Worm (Caenorhabditis elegans) whole organism, L3 larva: ENCODE data around the gene F49E2.5.

Experiments used
- R02D3.7 ChIP-seq: fragments of 150-350 bp; optimal IDR thresholded peaks from 2 replicates; lab custom pipeline; 2014; ENCODE audit warnings: missing biosample characterization, missing genetic modification characterization
- ZK546.5 ChIP-seq: sonication (generic microtip); optimal IDR thresholded peaks from 2 replicates; lab custom pipeline; 2017; ENCODE audit warnings: missing biosample characterization, missing genetic modification characterization
- ama-1 ChIP-seq: fragments of 150-350 bp; optimal IDR thresholded peaks from 2 replicates; lab custom pipeline; 2018
- ceh-16 ChIP-seq: sonication (generic microtip); optimal IDR thresholded peaks from 2 replicates; lab custom pipeline; 2017; ENCODE audit warnings: missing biosample characterization, missing genetic modification characterization
- ceh-28 ChIP-seq: fragments of 150-350 bp; optimal IDR thresholded peaks from 2 replicates; lab custom pipeline; 2014; ENCODE audit warnings: missing biosample characterization, missing genetic modification reagents, missing genetic modification characterization
- ceh-82 ChIP-seq: fragments of 150-350 bp; optimal IDR thresholded peaks from 2 replicates; lab custom pipeline; 2014; ENCODE audit warnings: missing biosample characterization, missing genetic modification characterization
- egl-27 ChIP-seq: sonication (generic microtip); optimal IDR thresholded peaks from 4 replicates; lab custom pipeline; 2017; ENCODE audit warnings: missing biosample characterization, missing genetic modification reagents, missing genetic modification characterization
- egl-5 ChIP-seq: fragments of 150-350 bp; optimal IDR thresholded peaks from 2 replicates; lab custom pipeline; 2017; ENCODE audit warnings: missing biosample characterization, missing genetic modification reagents, missing genetic modification characterization, inconsistent platforms
- elt-1 ChIP-seq: fragments of 150-350 bp; optimal IDR thresholded peaks from 2 replicates; lab custom pipeline; 2014; ENCODE audit warnings: missing biosample characterization, missing genetic modification characterization
- elt-2 ChIP-seq: sonication (generic microtip); optimal IDR thresholded peaks from 2 replicates; lab custom pipeline; 2016; ENCODE audit warnings: missing genetic modification reagents, mild to moderate bottlenecking, missing genetic modification characterization, missing compliant biosample characterization
- elt-3 ChIP-seq, 3 experiments: fragments of 150-350 bp in 1 of 3; sonication (generic microtip) in 2 of 3; optimal IDR thresholded peaks; 2 replicates in 2 of 3; 4 replicates in 1 of 3; lab custom pipeline; 2014 to 2017; ENCODE audit warnings: missing biosample characterization in 3 of 3, missing genetic modification characterization in 3 of 3
- eor-1 ChIP-seq, 2 experiments: fragments of 150-350 bp; optimal IDR thresholded peaks; 2 replicates each; lab custom pipeline; 2014 to 2018; ENCODE audit warnings: missing biosample characterization in 2 of 2, missing genetic modification characterization in 2 of 2
- fos-1 ChIP-seq: fragments of 150-350 bp; optimal IDR thresholded peaks from 2 replicates; lab custom pipeline; 2014; ENCODE audit warnings: missing biosample characterization, missing genetic modification characterization
- jun-1 ChIP-seq: fragments of 150-350 bp; optimal IDR thresholded peaks from 2 replicates; lab custom pipeline; 2014; ENCODE audit warnings: missing biosample characterization, missing genetic modification reagents, missing genetic modification characterization
- lin-39 ChIP-seq: fragments of 150-350 bp; optimal IDR thresholded peaks from 2 replicates; lab custom pipeline; 2018; ENCODE audit warnings: missing biosample characterization, missing genetic modification reagents, missing genetic modification characterization
- lsy-12 ChIP-seq: sonication (generic microtip); optimal IDR thresholded peaks from 2 replicates; lab custom pipeline; 2016; ENCODE audit warnings: mild to moderate bottlenecking, missing genetic modification characterization, missing compliant biosample characterization
- mdl-1 ChIP-seq: fragments of 150-350 bp; optimal IDR thresholded peaks from 2 replicates; lab custom pipeline; 2014; ENCODE audit warnings: missing biosample characterization, missing genetic modification characterization
- mml-1 ChIP-seq: fragments of 150-350 bp; sonication (generic microtip); optimal IDR thresholded peaks from 3 replicates; lab custom pipeline; 2014; ENCODE audit warnings: missing biosample characterization, missing genetic modification characterization
- nfya-1 ChIP-seq: sonication (generic microtip); optimal IDR thresholded peaks from 2 replicates; lab custom pipeline; 2017; ENCODE audit warnings: missing genetic modification characterization, mild to moderate bottlenecking, missing compliant biosample characterization, antibody characterized with exemption, moderate library complexity; ENCODE audit not compliant: insufficient read depth
- nhr-11 ChIP-seq: fragments of 150-350 bp; optimal IDR thresholded peaks from 2 replicates; lab custom pipeline; 2014; ENCODE audit warnings: missing biosample characterization, missing genetic modification characterization
- nhr-23 ChIP-seq: fragments of 150-350 bp; optimal IDR thresholded peaks from 2 replicates; lab custom pipeline; 2014; ENCODE audit warnings: missing biosample characterization, missing genetic modification reagents, missing genetic modification characterization
- nhr-237 ChIP-seq: fragments of 150-350 bp; optimal IDR thresholded peaks from 2 replicates; lab custom pipeline; 2014; ENCODE audit warnings: missing biosample characterization, missing genetic modification characterization
- nhr-25 ChIP-seq: sonication (generic microtip); optimal IDR thresholded peaks from 2 replicates; lab custom pipeline; 2017; ENCODE audit warnings: missing biosample characterization, missing genetic modification characterization
- nhr-43 ChIP-seq: sonication (generic microtip); optimal IDR thresholded peaks from 2 replicates; lab custom pipeline; 2016; ENCODE audit warnings: mild to moderate bottlenecking, missing genetic modification characterization, missing compliant biosample characterization; ENCODE audit not compliant: poor library complexity, severe bottlenecking
- nhr-67 ChIP-seq: fragments of 150-350 bp; optimal IDR thresholded peaks from 2 replicates; lab custom pipeline; 2014; ENCODE audit warnings: missing biosample characterization, missing genetic modification characterization
- nhr-76 ChIP-seq: fragments of 150-350 bp; sonication (generic microtip); optimal IDR thresholded peaks from 5 replicates; lab custom pipeline; 2014; ENCODE audit warnings: missing biosample characterization, missing genetic modification characterization
- nhr-77 ChIP-seq: fragments of 150-350 bp; optimal IDR thresholded peaks from 2 replicates; lab custom pipeline; 2014; ENCODE audit warnings: missing biosample characterization, missing genetic modification characterization
- pha-4 ChIP-seq: fragments of 150-350 bp; optimal IDR thresholded peaks from 2 replicates; lab custom pipeline; 2014; ENCODE audit warnings: missing biosample characterization, missing genetic modification reagents, missing genetic modification characterization
- pqm-1 ChIP-seq: fragments of 150-350 bp; optimal IDR thresholded peaks from 2 replicates; lab custom pipeline; 2017; ENCODE audit warnings: missing biosample characterization, missing genetic modification characterization, inconsistent platforms
- sea-2 ChIP-seq: fragments of 150-350 bp; sonication (generic microtip); optimal IDR thresholded peaks from 4 replicates; lab custom pipeline; 2014; ENCODE audit warnings: missing biosample characterization, missing genetic modification reagents, missing genetic modification characterization
- skn-1 ChIP-seq: fragments of 150-350 bp; optimal IDR thresholded peaks from 2 replicates; lab custom pipeline; 2014; ENCODE audit warnings: missing biosample characterization, missing genetic modification characterization
- snpc-4 ChIP-seq: fragments of 150-350 bp; optimal IDR thresholded peaks from 2 replicates; lab custom pipeline; 2014; ENCODE audit warnings: missing biosample characterization, missing genetic modification characterization
- tbx-2 ChIP-seq: sonication (generic microtip); optimal IDR thresholded peaks from 2 replicates; lab custom pipeline; 2016; ENCODE audit warnings: mild to moderate bottlenecking, missing genetic modification characterization, missing compliant biosample characterization
- unc-39 ChIP-seq: sonication (generic microtip); optimal IDR thresholded peaks from 4 replicates; lab custom pipeline; 2017; ENCODE audit warnings: missing biosample characterization, missing genetic modification characterization
- unc-62 ChIP-seq: fragments of 150-350 bp; sonication (generic microtip); optimal IDR thresholded peaks from 4 replicates; lab custom pipeline; 2014; ENCODE audit warnings: missing biosample characterization, missing genetic modification reagents, missing genetic modification characterization
- ztf-11 ChIP-seq: fragments of 150-350 bp; optimal IDR thresholded peaks from 2 replicates; lab custom pipeline; 2014; ENCODE audit warnings: missing biosample characterization, missing genetic modification characterization
- ztf-4 ChIP-seq: fragments of 150-350 bp; optimal IDR thresholded peaks from 2 replicates; lab custom pipeline; 2014; ENCODE audit warnings: missing biosample characterization, missing genetic modification characterization

The F49E2.5 gene

DNA sequence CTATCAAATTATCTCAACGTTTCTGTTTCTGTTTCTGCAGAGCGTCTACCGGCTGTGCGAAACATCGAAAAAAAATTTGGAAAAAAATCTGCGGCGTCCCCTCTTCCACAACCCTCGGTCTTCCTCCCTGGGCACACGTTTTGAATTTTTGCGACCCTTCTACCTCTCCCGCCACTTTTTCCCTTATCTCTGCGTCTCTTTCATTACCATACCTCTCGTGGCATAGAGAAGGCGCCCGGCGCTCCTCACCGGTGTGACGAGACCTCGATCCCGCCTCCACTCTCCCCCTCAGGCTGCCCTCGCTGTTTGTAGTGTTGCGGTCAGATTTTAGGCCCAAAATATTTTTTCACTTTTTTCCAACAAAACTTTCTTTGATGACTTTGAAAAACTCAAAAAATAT is 9.0 kb downstream of the F49E2.5 start:
- peak; percentile 21 for TF ChIP-seq elt-2 (tag; lab: Kevin White, UChicago)
- no peak for TF ChIP-seq R02D3.7 (tag; lab: Kevin White, UChicago)
- TF ChIP-seq nhr-11 (tag; lab: Kevin White, UChicago) = no peak
- peak; percentile 25 for TF ChIP-seq pqm-1
- peak; percentile 38 for TF ChIP-seq egl-5
- TF ChIP-seq nfya-1 = peak; percentile 54
- TF ChIP-seq ama-1 (lab: Kevin White, UChicago) = peak; percentile 48
- peak; percentile 70 for TF ChIP-seq nhr-25
- peak; percentile 20 for TF ChIP-seq pha-4 (tag; lab: Kevin White, UChicago)
- TF ChIP-seq, all 47 proteins: peak for 7

DNA sequence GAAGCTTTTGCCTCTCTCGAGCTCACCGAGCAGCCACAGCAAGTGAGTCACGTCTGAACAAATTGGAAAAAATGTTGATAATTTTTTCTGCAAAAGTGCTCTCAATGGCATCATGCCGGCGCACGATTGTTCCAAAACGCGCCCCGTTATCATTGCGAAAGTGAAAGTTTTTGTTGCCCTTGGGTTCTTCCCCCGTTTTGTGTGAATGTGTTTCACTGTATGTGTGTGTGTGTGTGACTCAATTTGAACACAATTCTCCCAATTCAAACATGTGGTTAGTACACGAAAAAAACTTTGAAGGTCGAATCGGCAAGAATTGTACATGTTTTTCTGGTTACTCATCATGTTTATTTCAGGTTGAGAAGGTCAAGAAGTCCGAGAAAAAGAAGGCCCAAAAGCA is 9.6 kb downstream of the F49E2.5 start:
- TF ChIP-seq fos-1 (tag; lab: Kevin White, UChicago) = no peak
- no peak for TF ChIP-seq nfya-1
- no peak for TF ChIP-seq skn-1 (tag; lab: Kevin White, UChicago)
- TF ChIP-seq nhr-25 = peak; percentile 90
- no peak for TF ChIP-seq lsy-12 (tag; lab: Kevin White, UChicago)
- TF ChIP-seq egl-5 = no peak
- no peak for TF ChIP-seq nhr-67 (tag; lab: Kevin White, UChicago)
- no peak for TF ChIP-seq ceh-16 (tag; lab: Kevin White, UChicago)
- peak; percentile 3 for TF ChIP-seq nhr-43 (tag; lab: Kevin White, UChicago)
- TF ChIP-seq unc-62 = no peak
- TF ChIP-seq pqm-1 = peak; percentile 97
- TF ChIP-seq mdl-1 (tag; lab: Kevin White, UChicago) = peak; percentile 23
- no peak for TF ChIP-seq egl-27 (tag; lab: Kevin White, UChicago)
- TF ChIP-seq R02D3.7 (tag; lab: Kevin White, UChicago) = no peak
- TF ChIP-seq ceh-82 = no peak
- TF ChIP-seq snpc-4 (tag; lab: Kevin White, UChicago) = no peak
- peak; percentile 20 for TF ChIP-seq nhr-23 (tag; lab: Kevin White, UChicago)
- no peak for TF ChIP-seq unc-39
- TF ChIP-seq lin-39 (tag; lab: Kevin White, UChicago) = no peak
- TF ChIP-seq nhr-237 (tag; lab: Kevin White, UChicago) = no peak
- peak; percentile 20 for TF ChIP-seq jun-1 (tag; lab: Kevin White, UChicago)
- TF ChIP-seq ztf-11 (tag; lab: Kevin White, UChicago) = no peak
- TF ChIP-seq elt-2 (tag; lab: Kevin White, UChicago) = peak; percentile 83
- peak in 1 of 3 experiments; percentile 61 for TF ChIP-seq elt-3 (tag; optimal IDR thresholded peaks at IDR 0.05; lab: Kevin White, UChicago)
- TF ChIP-seq eor-1 (tag; optimal IDR thresholded peaks at IDR 0.05; lab: Kevin White, UChicago) = no peak
- peak; percentile 58 for TF ChIP-seq pha-4 (tag; lab: Kevin White, UChicago)
- TF ChIP-seq elt-1 (tag; lab: Kevin White, UChicago) = no peak

DNA sequence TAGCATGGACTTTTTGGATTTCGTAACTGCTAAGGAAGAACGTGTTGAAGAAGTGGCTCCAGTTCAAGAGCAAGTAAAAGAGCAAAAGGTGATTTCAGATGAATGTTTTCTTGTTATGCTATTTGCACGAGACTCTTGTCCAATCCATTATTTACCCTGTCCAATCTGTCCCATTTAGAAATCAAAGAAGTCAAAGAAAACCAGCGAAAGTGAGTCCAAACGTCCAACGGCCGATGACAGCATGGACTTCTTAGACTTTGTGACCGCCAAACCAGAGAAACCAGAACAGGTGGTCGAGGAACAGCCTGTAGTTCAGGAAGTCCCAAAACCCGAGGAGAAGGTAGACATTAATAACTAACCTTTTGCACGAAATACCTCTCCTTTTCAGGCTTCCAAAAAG is 11.8 kb downstream of the F49E2.5 start:
- no peak for TF ChIP-seq nhr-77 (tag; lab: Kevin White, UChicago)
- no peak for TF ChIP-seq egl-27 (tag; lab: Kevin White, UChicago)
- TF ChIP-seq sea-2 = no peak
- TF ChIP-seq ama-1 (lab: Kevin White, UChicago) = no peak
- TF ChIP-seq ceh-82 = no peak
- no peak for TF ChIP-seq nhr-43 (tag; lab: Kevin White, UChicago)
- TF ChIP-seq tbx-2 (tag; lab: Kevin White, UChicago) = no peak
- TF ChIP-seq, all 47 proteins: peak for 0

DNA sequence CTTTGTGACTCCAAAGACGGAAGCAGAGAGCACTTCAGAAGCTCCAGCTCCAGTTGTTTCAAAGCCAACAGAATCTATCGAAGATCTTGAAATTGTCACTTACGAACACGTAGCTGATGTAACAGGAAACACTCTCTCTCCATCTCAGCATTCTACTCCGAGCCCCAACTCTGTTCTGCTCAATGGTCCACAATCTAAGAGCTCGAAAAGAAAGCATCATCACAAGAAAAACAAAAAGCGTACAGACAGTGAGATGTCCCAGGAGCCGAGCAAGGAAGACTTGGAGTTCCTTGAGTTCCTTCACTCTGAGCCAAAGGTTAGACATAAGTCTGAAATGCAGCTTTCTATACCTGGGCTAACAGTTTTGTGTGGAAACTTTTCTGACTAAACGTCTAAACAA is 12.6 kb downstream of the F49E2.5 start:
- TF ChIP-seq nfya-1 (no peak), nhr-67 (tag; lab: Kevin White, UChicago) (no peak), mdl-1 (tag; lab: Kevin White, UChicago) (no peak), ztf-11 (tag; lab: Kevin White, UChicago) (no peak), nhr-43 (tag; lab: Kevin White, UChicago) (no peak), fos-1 (tag; lab: Kevin White, UChicago) (no peak), ceh-16 (tag; lab: Kevin White, UChicago) (no peak), snpc-4 (tag; lab: Kevin White, UChicago) (no peak), ceh-82 (no peak), skn-1 (tag; lab: Kevin White, UChicago) (no peak)
- TF ChIP-seq, all 47 proteins: peak for 0

DNA sequence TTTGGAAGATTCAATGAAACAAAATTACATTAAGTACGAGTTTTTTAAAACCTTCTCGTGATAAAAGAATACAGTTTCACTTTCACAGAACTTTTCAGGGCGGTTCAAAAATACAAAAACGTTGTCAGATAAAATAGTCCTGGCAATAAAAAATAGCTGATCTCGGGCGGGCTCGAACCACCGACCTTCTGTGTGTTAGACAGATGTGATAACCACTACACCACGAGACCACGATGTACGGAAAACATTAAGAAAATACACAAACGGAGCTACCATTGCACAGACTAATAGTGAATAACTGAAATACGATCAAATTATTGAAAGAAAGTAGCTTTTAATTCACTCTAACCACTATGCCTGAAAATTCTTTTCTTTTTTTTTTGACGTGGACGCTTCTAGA is 17.5 kb downstream of the F49E2.5 start:
- TF ChIP-seq lin-39 (tag; lab: Kevin White, UChicago) = no peak
- peak; percentile 35 for TF ChIP-seq pha-4 (tag; lab: Kevin White, UChicago)
- TF ChIP-seq nhr-76 (tag; lab: Kevin White, UChicago) = no peak
- TF ChIP-seq ztf-4 (tag; lab: Kevin White, UChicago) = no peak
- no peak for TF ChIP-seq ZK546.5 (tag; lab: Kevin White, UChicago)
- no peak for TF ChIP-seq snpc-4 (tag; lab: Kevin White, UChicago)
- TF ChIP-seq tbx-2 (tag; lab: Kevin White, UChicago) = no peak
- peak; percentile 25 for TF ChIP-seq nfya-1
- no peak for TF ChIP-seq R02D3.7 (tag; lab: Kevin White, UChicago)
- TF ChIP-seq nhr-43 (tag; lab: Kevin White, UChicago) = no peak
- no peak for TF ChIP-seq fos-1 (tag; lab: Kevin White, UChicago)
- TF ChIP-seq ama-1 (lab: Kevin White, UChicago) = peak; percentile 50
- no peak for TF ChIP-seq lsy-12 (tag; lab: Kevin White, UChicago)
- TF ChIP-seq ceh-28 (tag; lab: Kevin White, UChicago) = no peak
- TF ChIP-seq skn-1 (tag; lab: Kevin White, UChicago) = no peak
- TF ChIP-seq unc-62 = no peak
- peak; percentile 40 for TF ChIP-seq elt-2 (tag; lab: Kevin White, UChicago)
- no peak for TF ChIP-seq nhr-23 (tag; lab: Kevin White, UChicago)
- no peak for TF ChIP-seq nhr-11 (tag; lab: Kevin White, UChicago)
- no peak for TF ChIP-seq sea-2
- no peak for TF ChIP-seq eor-1 (tag; optimal IDR thresholded peaks at IDR 0.05; lab: Kevin White, UChicago)
- TF ChIP-seq mml-1 = no peak
